Fruit fly (Drosophila melanogaster) whole organism, embryonic: ENCODE measurements around the gene GABPI.

ENCODE experiments used
- CG1024 ChIP-seq: fragments of 200-800 bp; sonication (Bioruptor generic); IDR thresholded peaks from 2 replicates; pipeline ENCODE4 v1.3.6; 2022; ENCODE audit warnings: missing biosample characterization, missing genetic modification characterization
- CG10959 ChIP-seq: fragments of 200-800 bp; sonication (Bioruptor generic); IDR thresholded peaks from 2 replicates; pipeline ENCODE4 v1.3.6; 2022; ENCODE audit warnings: missing biosample characterization, missing genetic modification characterization
- CG11093 ChIP-seq: fragments of 200-800 bp; sonication (Bioruptor generic); IDR thresholded peaks from 3 replicates; pipeline ENCODE4 v1.3.6; 2022; ENCODE audit warnings: missing biosample characterization, missing genetic modification characterization
- CG12155 ChIP-seq: fragments of 200-800 bp; sonication (Bioruptor generic); optimal IDR thresholded peaks from 3 replicates; lab custom pipeline; 2016; ENCODE audit warnings: missing biosample characterization, missing genetic modification characterization
- CG13287 ChIP-seq: fragments of 200-800 bp; sonication (Bioruptor generic); IDR thresholded peaks from 2 replicates; pipeline ENCODE4 v1.3.6; 2022; ENCODE audit warnings: missing biosample characterization, missing genetic modification characterization; ENCODE audit not compliant: partially characterized antibody
- CG15011 ChIP-seq: fragments of 200-800 bp; sonication (Bioruptor generic); optimal IDR thresholded peaks from 3 replicates; lab custom pipeline; 2018; ENCODE audit warnings: missing biosample characterization, mild to moderate bottlenecking, missing genetic modification characterization
- CG16815 ChIP-seq: fragments of 200-800 bp; sonication (Bioruptor generic); optimal IDR thresholded peaks from 3 replicates; lab custom pipeline; 2017; ENCODE audit warnings: missing biosample characterization, mild to moderate bottlenecking, missing genetic modification characterization
- CG1792 ChIP-seq: fragments of 200-800 bp; sonication (Bioruptor generic); optimal IDR thresholded peaks from 2 replicates; lab custom pipeline; 2016; ENCODE audit warnings: missing biosample characterization, missing genetic modification characterization
- CG31365 ChIP-seq: fragments of 200-800 bp; sonication (Bioruptor generic); optimal IDR thresholded peaks from 2 replicates; lab custom pipeline; 2018; ENCODE audit warnings: missing biosample characterization, mild to moderate bottlenecking, missing genetic modification characterization
- CG4282 ChIP-seq: fragments of 200-800 bp; sonication (Bioruptor generic); optimal IDR thresholded peaks from 2 replicates; lab custom pipeline; 2016; ENCODE audit warnings: missing biosample characterization, missing genetic modification characterization
- CG6689 ChIP-seq: fragments of 200-800 bp; sonication (Bioruptor generic); IDR thresholded peaks from 2 replicates; pipeline ENCODE4 v1.3.6; 2022; ENCODE audit warnings: missing biosample characterization, missing genetic modification characterization
- CG6791 ChIP-seq: fragments of 200-800 bp; sonication (Bioruptor generic); IDR thresholded peaks from 3 replicates; pipeline ENCODE4 v1.3.6; 2022; ENCODE audit warnings: missing biosample characterization, missing genetic modification characterization; ENCODE audit not compliant: partially characterized antibody
- CG6854 ChIP-seq: fragments of 200-800 bp; sonication (Bioruptor generic); optimal IDR thresholded peaks from 3 replicates; lab custom pipeline; 2017; ENCODE audit warnings: missing biosample characterization, mild to moderate bottlenecking, missing genetic modification characterization
- CG7556 ChIP-seq: fragments of 200-800 bp; sonication (Bioruptor generic); optimal IDR thresholded peaks from 2 replicates; lab custom pipeline; 2017; ENCODE audit warnings: missing biosample characterization, mild to moderate bottlenecking, missing genetic modification characterization
- CG9215 ChIP-seq: fragments of 200-800 bp; sonication (Bioruptor generic); IDR thresholded peaks from 2 replicates; pipeline ENCODE4 v1.3.6; 2022; ENCODE audit warnings: missing biosample characterization, missing genetic modification characterization
- CoRest ChIP-seq: fragments of 200-800 bp; sonication (Bioruptor generic); optimal IDR thresholded peaks from 3 replicates; lab custom pipeline; 2018; ENCODE audit warnings: missing biosample characterization, mild to moderate bottlenecking, missing genetic modification characterization, moderate library complexity
- Fer2 ChIP-seq: fragments of 200-800 bp; sonication (Bioruptor generic); optimal IDR thresholded peaks from 2 replicates; lab custom pipeline; 2018; ENCODE audit warnings: missing biosample characterization, mild to moderate bottlenecking, missing genetic modification characterization, moderate library complexity
- H15 ChIP-seq: fragments of 200-800 bp; sonication (Bioruptor generic); IDR thresholded peaks from 3 replicates; pipeline ENCODE4 v1.3.6; 2022; ENCODE audit warnings: missing biosample characterization, missing genetic modification characterization
- HLH4C ChIP-seq: fragments of 200-800 bp; sonication (Bioruptor generic); IDR thresholded peaks from 3 replicates; pipeline ENCODE4 v1.3.6; 2022; ENCODE audit warnings: missing biosample characterization, missing genetic modification characterization; ENCODE audit not compliant: partially characterized antibody
- Meics ChIP-seq: fragments of 200-800 bp; sonication (Bioruptor generic); optimal IDR thresholded peaks from 2 replicates; lab custom pipeline; 2017; ENCODE audit warnings: missing biosample characterization, mild to moderate bottlenecking, missing genetic modification characterization
- Neu2 ChIP-seq: fragments of 200-800 bp; sonication (Bioruptor generic); optimal IDR thresholded peaks from 3 replicates; lab custom pipeline; 2016; ENCODE audit warnings: missing biosample characterization, missing genetic modification characterization, borderline replicate concordance
- Nf-YA ChIP-seq: fragments of 200-800 bp; sonication (Bioruptor generic); IDR thresholded peaks from 2 replicates; pipeline ENCODE4 v1.3.6; 2022; ENCODE audit warnings: missing biosample characterization, missing genetic modification characterization
- Oli ChIP-seq: fragments of 200-800 bp; sonication (Bioruptor generic); optimal IDR thresholded peaks from 2 replicates; lab custom pipeline; 2018; ENCODE audit warnings: missing biosample characterization, mild to moderate bottlenecking, missing genetic modification characterization, moderate library complexity
- Sry-δ ChIP-seq: fragments of 200-800 bp; sonication (Bioruptor generic); optimal IDR thresholded peaks from 2 replicates; lab custom pipeline; 2016; ENCODE audit warnings: missing biosample characterization, missing genetic modification characterization
- Ssrp ChIP-seq: fragments of 200-800 bp; sonication (Bioruptor generic); optimal IDR thresholded peaks from 2 replicates; lab custom pipeline; 2018; ENCODE audit warnings: missing biosample characterization, mild to moderate bottlenecking, missing genetic modification characterization, moderate library complexity
- YL-1 ChIP-seq: fragments of 200-800 bp; sonication (Bioruptor generic); optimal IDR thresholded peaks from 3 replicates; lab custom pipeline; 2017; ENCODE audit warnings: missing biosample characterization, mild to moderate bottlenecking, missing genetic modification characterization
- ap ChIP-seq: fragments of 200-800 bp; sonication (Bioruptor generic); IDR thresholded peaks from 2 replicates; pipeline ENCODE4 v1.3.6; 2022; ENCODE audit warnings: missing biosample characterization, missing genetic modification characterization
- bigmax ChIP-seq: fragments of 200-800 bp; sonication (Bioruptor generic); optimal IDR thresholded peaks from 2 replicates; lab custom pipeline; 2018; ENCODE audit warnings: missing biosample characterization, mild to moderate bottlenecking, missing genetic modification characterization
- br ChIP-seq: fragments of >200 bp; optimal IDR thresholded peaks from 2 replicates; lab custom pipeline; 2017
- cad ChIP-seq: fragments of >200 bp; optimal IDR thresholded peaks from 2 replicates; lab custom pipeline; 2017; ENCODE audit warnings: missing biosample characterization, missing genetic modification characterization
- ci ChIP-seq: fragments of 200-800 bp; sonication (Bioruptor generic); IDR thresholded peaks from 3 replicates; pipeline ENCODE4 v1.3.6; 2022; ENCODE audit warnings: missing biosample characterization, missing genetic modification characterization
- ems ChIP-seq: fragments of 200-800 bp; sonication (Bioruptor generic); optimal IDR thresholded peaks from 3 replicates; lab custom pipeline; 2016; ENCODE audit warnings: missing biosample characterization, missing genetic modification characterization
- eve ChIP-seq, 2 experiments: fragments of >200 bp; optimal IDR thresholded peaks; 2 replicates each; lab custom pipeline; 2017; ENCODE audit warnings: missing biosample characterization in 2 of 2, missing genetic modification characterization in 2 of 2
- gfzf ChIP-seq: fragments of 200-800 bp; sonication (Bioruptor generic); optimal IDR thresholded peaks from 2 replicates; lab custom pipeline; 2016; ENCODE audit warnings: missing biosample characterization, mild to moderate bottlenecking, missing genetic modification characterization, moderate library complexity
- h ChIP-seq: fragments of >200 bp; optimal IDR thresholded peaks from 2 replicates; lab custom pipeline; 2017
- ham ChIP-seq: fragments of 200-800 bp; sonication (Bioruptor generic); IDR thresholded peaks from 2 replicates; pipeline ENCODE4 v1.3.6; 2022; ENCODE audit warnings: missing biosample characterization, missing genetic modification characterization
- lov ChIP-seq, 2 experiments: fragments of 200-800 bp in 1 of 2; fragments of >200 bp in 1 of 2; sonication (Bioruptor generic) in 1 of 2; IDR thresholded peaks in 1 of 2; optimal IDR thresholded peaks in 1 of 2; 2 replicates in 1 of 2; 3 replicates in 1 of 2; pipeline versions ENCODE4 v1.3.6 to Lab custom; 2017 to 2022; ENCODE audit warnings: missing biosample characterization in 1 of 2, missing genetic modification characterization in 1 of 2
- nmo ChIP-seq: fragments of 200-800 bp; sonication (Bioruptor generic); optimal IDR thresholded peaks from 2 replicates; lab custom pipeline; 2018; ENCODE audit warnings: missing biosample characterization, mild to moderate bottlenecking, missing genetic modification characterization, moderate library complexity
- onecut ChIP-seq: fragments of 200-800 bp; sonication (Bioruptor generic); IDR thresholded peaks from 2 replicates; pipeline ENCODE4 v1.3.6; 2022; ENCODE audit warnings: missing biosample characterization, missing genetic modification characterization
- pan ChIP-seq, 4 experiments: fragments of >200 bp in 3 of 4; fragments of 200-800 bp in 1 of 4; sonication (Bioruptor generic) in 1 of 4; optimal IDR thresholded peaks in 3 of 4; IDR thresholded peaks in 1 of 4; 2 replicates each; pipeline versions ENCODE4 v1.3.6 to Lab custom; 2017 to 2022; ENCODE audit warnings: missing biosample characterization in 2 of 4, missing genetic modification characterization in 2 of 4, mixed read lengths in 1 of 4
- pnt ChIP-seq: fragments of 200-800 bp; sonication (Bioruptor generic); optimal IDR thresholded peaks from 3 replicates; lab custom pipeline; 2016; ENCODE audit warnings: missing biosample characterization, missing genetic modification characterization
- pros ChIP-seq: fragments of 200-800 bp; sonication (Bioruptor generic); optimal IDR thresholded peaks from 3 replicates; lab custom pipeline; 2019; ENCODE audit warnings: missing biosample characterization, mild to moderate bottlenecking, missing genetic modification characterization, moderate library complexity
- pum ChIP-seq: fragments of 200-800 bp; sonication (Bioruptor generic); optimal IDR thresholded peaks from 2 replicates; lab custom pipeline; 2016; ENCODE audit warnings: missing biosample characterization, missing genetic modification characterization
- schlank ChIP-seq: fragments of 200-800 bp; sonication (Bioruptor generic); optimal IDR thresholded peaks from 2 replicates; lab custom pipeline; 2018; ENCODE audit warnings: missing biosample characterization, mild to moderate bottlenecking, missing genetic modification characterization
- sima ChIP-seq: fragments of 200-800 bp; sonication (Bioruptor generic); optimal IDR thresholded peaks from 2 replicates; lab custom pipeline; 2016; ENCODE audit warnings: missing biosample characterization, missing genetic modification characterization
- slp2 ChIP-seq: fragments of 200-800 bp; sonication (Bioruptor generic); optimal IDR thresholded peaks from 2 replicates; lab custom pipeline; 2016; ENCODE audit warnings: missing biosample characterization, missing genetic modification characterization
- tio ChIP-seq: fragments of 200-800 bp; sonication (Bioruptor generic); optimal IDR thresholded peaks from 2 replicates; lab custom pipeline; 2017; ENCODE audit warnings: missing biosample characterization, missing genetic modification characterization, inconsistent platforms
- twi ChIP-seq: fragments of 200-800 bp; optimal IDR thresholded peaks from 2 replicates; lab custom pipeline; 2019; ENCODE audit warnings: missing biosample characterization, mild to moderate bottlenecking, missing genetic modification characterization, moderate library complexity
- unc-4 ChIP-seq: fragments of 200-800 bp; sonication (Bioruptor generic); IDR thresholded peaks from 2 replicates; pipeline ENCODE4 v1.3.6; 2022; ENCODE audit warnings: missing biosample characterization, missing genetic modification characterization; ENCODE audit not compliant: partially characterized antibody
- z ChIP-seq: fragments of 200-800 bp; sonication (Bioruptor generic); IDR thresholded peaks from 3 replicates; pipeline ENCODE4 v1.3.6; 2022; ENCODE audit warnings: missing biosample characterization, missing genetic modification characterization
- zen ChIP-seq: fragments of 200-800 bp; sonication (Bioruptor generic); optimal IDR thresholded peaks from 3 replicates; lab custom pipeline; 2018; ENCODE audit warnings: missing biosample characterization, mild to moderate bottlenecking, missing genetic modification characterization, moderate library complexity

Gene GABPI

dm6 chr2L:3039774-3040173 is 9.4 kb downstream of the GABPI start, which contains the start of the genes cnir and CG17221 (continued):
- TF ChIP-seq ap (GFP tag; lab: Robert Waterston, UW) (no peak), Sry-δ (peak; percentile 72), CG13287 (GFP tag; lab: Robert Waterston, UW) (peak; percentile 59), onecut (GFP tag; lab: Robert Waterston, UW) (peak; percentile 88), twi (tag; lab: Kevin White, UChicago) (peak; percentile 35), CG16815 (GFP tag; lab: Kevin White, UChicago) (peak; percentile 15), CG10959 (GFP tag; lab: Robert Waterston, UW) (no peak), z (GFP tag; lab: Robert Waterston, UW) (no peak), CG12155 (GFP tag; lab: Kevin White, UChicago) (peak; percentile 71), CG4282 (GFP tag; lab: Kevin White, UChicago) (no peak), Ssrp (tag; lab: Kevin White, UChicago) (peak; percentile 37), unc-4 (GFP tag; lab: Robert Waterston, UW) (peak; percentile 67; the same call in 1 of the 2 replicates), CG7556 (GFP tag; lab: Kevin White, UChicago) (peak; percentile 54), ham (GFP tag; lab: Robert Waterston, UW) (no peak), CG6791 (GFP tag; lab: Robert Waterston, UW) (no peak), ci (GFP tag; lab: Robert Waterston, UW) (no peak), pnt (GFP tag; lab: Kevin White, UChicago) (peak; percentile 41), CG1792 (no peak), Meics (GFP tag; lab: Kevin White, UChicago) (peak; percentile 88), Nf-YA (GFP tag; lab: Robert Waterston, UW) (no peak), CG6689 (GFP tag; lab: Robert Waterston, UW) (peak; percentile 55), CG6854 (no peak), CG1024 (GFP tag; lab: Robert Waterston, UW) (no peak), cad (no peak), CoRest (tag; lab: Kevin White, UChicago) (peak; percentile 74), eve (GFP tag; optimal IDR thresholded peaks at IDR 0.05; lab: Kevin White, UChicago) (no peak), Oli (peak; percentile 47), slp2 (GFP tag; lab: Kevin White, UChicago) (peak; percentile 66), lov (optimal IDR thresholded peaks at IDR 0.05; lab: Kevin White, UChicago) (no peak), lov (GFP tag; IDR thresholded peaks at IDR 0.05; lab: Robert Waterston, UW) (no peak), CG11093 (GFP tag; lab: Robert Waterston, UW) (no peak), Fer2 (peak; percentile 72), CG9215 (GFP tag; lab: Robert Waterston, UW) (peak; percentile 36), CG15011 (GFP tag; lab: Kevin White, UChicago) (peak; percentile 29), h (lab: Kevin White, UChicago) (no peak), YL-1 (GFP tag; lab: Kevin White, UChicago) (peak; percentile 77), pros (no peak), zen (peak; percentile 78), H15 (no peak), HLH4C (no peak; the same call in 2 of the 3 replicates), br (lab: Kevin White, UChicago) (no peak), Neu2 (GFP tag; lab: Kevin White, UChicago) (no peak), nmo (GFP tag; lab: Kevin White, UChicago) (peak; percentile 75), gfzf (peak; percentile 75), pan (optimal IDR thresholded peaks at IDR 0.05; lab: Kevin White, UChicago) (no peak), pan (GFP tag; optimal IDR thresholded peaks at IDR 0.05 in 1 of 2, IDR thresholded peaks at IDR 0.05 in 1 of 2) (no peak), CG31365 (peak; percentile 22), tio (GFP tag; lab: Kevin White, UChicago) (no peak), sima (GFP tag; lab: Kevin White, UChicago) (no peak), pum (GFP tag; lab: Kevin White, UChicago) (peak; percentile 69), bigmax (GFP tag; lab: Kevin White, UChicago) (no peak), ems (GFP tag; lab: Kevin White, UChicago) (peak; percentile 67), schlank (tag; lab: Kevin White, UChicago) (peak; percentile 31)
